Worm (Caenorhabditis elegans): Measurements from ENCODE around the gene F15D4.2.
A peak's percentile ranks its signal among the peaks of the same experiment; 100 is the strongest.

Gene F15D4.2

DNA sequence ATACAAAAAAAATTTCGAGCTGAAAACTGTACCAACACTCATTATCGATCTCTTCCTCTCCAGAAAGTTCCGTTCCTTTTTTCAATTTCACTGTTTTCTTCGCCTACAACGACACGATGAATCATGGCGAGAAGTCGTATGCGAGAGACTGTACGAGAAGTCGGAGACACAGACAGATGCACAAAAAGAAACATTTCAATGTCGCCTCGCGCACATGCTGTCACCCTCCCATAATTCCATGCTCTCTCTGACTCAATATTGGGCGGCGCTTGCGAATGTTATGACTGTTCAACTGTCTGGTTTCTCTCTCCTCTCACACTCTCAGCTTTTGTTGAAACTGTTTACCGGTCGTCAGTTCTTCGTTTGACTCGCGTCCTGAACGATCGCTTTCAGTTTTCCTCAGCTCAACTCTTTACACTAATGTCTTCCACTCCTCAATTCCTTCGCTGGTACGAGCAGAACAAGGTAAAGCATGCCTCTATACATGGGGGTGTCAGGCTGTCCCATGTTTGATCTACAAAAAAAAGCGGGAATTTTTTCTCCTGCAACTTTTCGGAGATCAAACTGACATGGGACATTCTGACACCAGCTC, 19.1 kb upstream of the F15D4.2 start:
- no peak for TF ChIP-seq hlh-30 (tag; optimal IDR thresholded peaks at IDR 0.05; ENCODE audit: insufficient read depth)
- TF ChIP-seq ceh-18 (tag; optimal IDR thresholded peaks at IDR 0.05), result no peak
- TF ChIP-seq dve-1 (tag; optimal IDR thresholded peaks at IDR 0.05), result no peak
- no peak for TF ChIP-seq Y22D7AL.16 (tag; optimal IDR thresholded peaks at IDR 0.05)
- TF ChIP-seq ama-1 (optimal IDR thresholded peaks at IDR 0.05), result no peak
- no peak for TF ChIP-seq ceh-19 (GFP tag; optimal IDR thresholded peaks at IDR 0.05)
- TF ChIP-seq ceh-48 (tag; optimal IDR thresholded peaks at IDR 0.05), result no peak
- no peak for TF ChIP-seq sox-4 (tag; optimal IDR thresholded peaks at IDR 0.05)
- TF ChIP-seq zip-5 (tag; optimal IDR thresholded peaks at IDR 0.05), result no peak
- no peak for TF ChIP-seq ceh-14 (tag; optimal IDR thresholded peaks at IDR 0.05)
- no peak for TF ChIP-seq gmeb-2 (tag; optimal IDR thresholded peaks at IDR 0.05)
- no peak for TF ChIP-seq elt-2 (tag; optimal IDR thresholded peaks at IDR 0.05)

DNA sequence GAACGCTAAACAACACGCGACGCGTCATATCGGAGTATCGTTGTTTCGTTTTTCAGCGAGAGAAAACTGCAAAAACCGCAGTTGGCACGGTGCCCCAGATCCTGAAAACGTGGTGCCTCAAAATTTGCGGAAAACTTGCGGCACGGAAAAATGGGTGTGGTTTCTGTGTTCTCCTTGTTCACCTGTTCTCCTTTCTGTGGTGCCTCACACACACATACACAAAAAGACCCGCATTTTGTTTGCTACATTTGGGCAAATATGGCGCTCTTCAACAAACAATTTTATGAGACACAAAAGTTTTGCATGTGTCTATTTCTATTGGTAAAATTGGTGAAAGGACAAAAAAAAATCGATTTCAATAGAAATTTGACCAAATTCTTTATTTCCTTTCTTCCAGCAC, 17.0 kb upstream of the F15D4.2 start:
- no peak for TF ChIP-seq C08G9.2 (tag; optimal IDR thresholded peaks at IDR 0.05)
- peak; percentile 40 for TF ChIP-seq tbx-2 (tag; optimal IDR thresholded peaks at IDR 0.05)
- peak; percentile 35 for TF ChIP-seq ceh-31 (tag; optimal IDR thresholded peaks at IDR 0.05)

DNA sequence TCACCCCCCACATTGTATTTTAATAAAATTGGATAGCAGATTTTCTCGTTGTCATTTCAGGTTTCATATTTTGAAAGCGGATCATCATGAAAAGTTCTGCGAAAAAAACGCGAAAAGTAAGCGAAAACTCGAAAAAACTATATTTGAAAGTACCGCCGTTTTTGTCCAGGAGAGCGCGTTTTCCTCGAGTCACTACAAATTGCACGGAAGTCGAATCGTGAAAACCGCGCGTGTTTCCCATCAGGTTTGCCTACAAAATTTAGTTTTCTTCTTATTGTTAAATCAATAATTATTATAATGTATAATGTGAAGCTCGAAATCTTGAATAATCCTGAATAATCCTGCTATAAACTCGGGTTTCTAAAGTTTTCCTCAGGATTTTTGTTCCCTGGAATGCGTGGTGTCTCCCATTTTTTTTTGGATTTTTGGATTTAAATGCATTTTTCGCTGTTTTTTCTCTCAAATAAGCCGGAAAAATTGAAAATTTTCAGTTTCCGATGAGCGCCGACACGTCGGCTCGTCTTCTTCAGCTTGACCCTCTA, 16.1 kb upstream of the F15D4.2 start, which contains the start of gene btf-1:
TSS of gene btf-1 (plus strand) at position 492 of the 542 bp plus-strand sequence.
- TF ChIP-seq sdc-2 (tag; optimal IDR thresholded peaks at IDR 0.05), result no peak
- no peak for TF ChIP-seq hlh-13 (GFP tag; optimal IDR thresholded peaks at IDR 0.05)
- no peak for TF ChIP-seq nhr-232 (tag; optimal IDR thresholded peaks at IDR 0.05)
- TF ChIP-seq rnt-1 (tag; optimal IDR thresholded peaks at IDR 0.05), result peak; percentile 34
- TF ChIP-seq fkh-10 (GFP tag; optimal IDR thresholded peaks at IDR 0.05), result no peak
- TF ChIP-seq tbx-7 (tag; optimal IDR thresholded peaks at IDR 0.05), result peak; percentile 78
- no peak for TF ChIP-seq ceh-30 (tag; optimal IDR thresholded peaks at IDR 0.05)
- peak; percentile 71 for TF ChIP-seq ztf-16 (tag; optimal IDR thresholded peaks at IDR 0.05)
- TF ChIP-seq elt-4 (tag; optimal IDR thresholded peaks at IDR 0.05), result no peak
- peak; percentile 35 for TF ChIP-seq madf-2 (tag; optimal IDR thresholded peaks at IDR 0.05)
- TF ChIP-seq zip-5 (tag; optimal IDR thresholded peaks at IDR 0.05), result peak; percentile 93
- TF ChIP-seq ceh-14 (tag; optimal IDR thresholded peaks at IDR 0.05), result peak; percentile 91
- TF ChIP-seq lim-6 (tag; optimal IDR thresholded peaks at IDR 0.05), result peak; percentile 69
- TF ChIP-seq K09A11.1 (tag; optimal IDR thresholded peaks at IDR 0.05; ENCODE audit: insufficient read depth), result no peak
- no peak for TF ChIP-seq dve-1 (tag; optimal IDR thresholded peaks at IDR 0.05)
- TF ChIP-seq ceh-31 (tag; optimal IDR thresholded peaks at IDR 0.05), result peak; percentile 93
- peak; percentile 73 for TF ChIP-seq unc-86 (tag; optimal IDR thresholded peaks at IDR 0.05)
- no peak for TF ChIP-seq mec-3 (tag; optimal IDR thresholded peaks at IDR 0.05; ENCODE audit: borderline replicate concordance)
- TF ChIP-seq sox-2 (GFP tag; IDR thresholded peaks at IDR 0.05), result no peak
- TF ChIP-seq ttx-3 (tag; optimal IDR thresholded peaks at IDR 0.05), result peak; percentile 34
- TF ChIP-seq hlh-15 (tag; optimal IDR thresholded peaks at IDR 0.05), result peak; percentile 42
- TF ChIP-seq dmd-4 (tag; optimal IDR thresholded peaks at IDR 0.05; ENCODE audit: borderline replicate concordance), result no peak
- TF ChIP-seq unc-3 (GFP tag; conservative IDR thresholded peaks at IDR 0.05), result no peak
- TF ChIP-seq unc-3 (tag; optimal IDR thresholded peaks at IDR 0.05), result peak; percentile 73
- TF ChIP-seq C38D4.7 (GFP tag; optimal IDR thresholded peaks at IDR 0.05), result no peak
- peak; percentile 19 for TF ChIP-seq unc-42 (tag; optimal IDR thresholded peaks at IDR 0.05)
- TF ChIP-seq ceh-45 (GFP tag; IDR thresholded peaks at IDR 0.05), result no peak
- TF ChIP-seq K02D7.2 (tag; optimal IDR thresholded peaks at IDR 0.05), result no peak
- TF ChIP-seq C08G9.2 (tag; optimal IDR thresholded peaks at IDR 0.05), result peak; percentile 82
- TF ChIP-seq gmeb-2 (tag; optimal IDR thresholded peaks at IDR 0.05), result no peak
- peak; percentile 7 for TF ChIP-seq pat-9 (tag; optimal IDR thresholded peaks at IDR 0.05)
- TF ChIP-seq ceh-9 (tag; optimal IDR thresholded peaks at IDR 0.05), result no peak
- TF ChIP-seq hlh-30 (tag; optimal IDR thresholded peaks at IDR 0.05; ENCODE audit: insufficient read depth), result no peak
- TF ChIP-seq pqm-1 (tag; optimal IDR thresholded peaks at IDR 0.05), result peak; percentile 78
- TF ChIP-seq fkh-6 (tag; optimal IDR thresholded peaks at IDR 0.05), result peak; percentile 10
- peak; percentile 80 for TF ChIP-seq ahr-1 (tag; optimal IDR thresholded peaks at IDR 0.05)
- TF ChIP-seq pros-1 (tag; optimal IDR thresholded peaks at IDR 0.05), result no peak
- TF ChIP-seq hlh-6 (tag; optimal IDR thresholded peaks at IDR 0.05), result no peak
- peak; percentile 81 for TF ChIP-seq ama-1 (optimal IDR thresholded peaks at IDR 0.05)
- TF ChIP-seq elt-2 (tag; optimal IDR thresholded peaks at IDR 0.05), result peak; percentile 81
- TF ChIP-seq nfya-1 (tag; optimal IDR thresholded peaks at IDR 0.05), result peak; percentile 16
- no peak for TF ChIP-seq ceh-48 (tag; optimal IDR thresholded peaks at IDR 0.05)

All from whole organism, late embryonic.